Fruit fly (Drosophila melanogaster): Measurements from ENCODE around the gene CG5391.

CG5391 gene

DNA sequence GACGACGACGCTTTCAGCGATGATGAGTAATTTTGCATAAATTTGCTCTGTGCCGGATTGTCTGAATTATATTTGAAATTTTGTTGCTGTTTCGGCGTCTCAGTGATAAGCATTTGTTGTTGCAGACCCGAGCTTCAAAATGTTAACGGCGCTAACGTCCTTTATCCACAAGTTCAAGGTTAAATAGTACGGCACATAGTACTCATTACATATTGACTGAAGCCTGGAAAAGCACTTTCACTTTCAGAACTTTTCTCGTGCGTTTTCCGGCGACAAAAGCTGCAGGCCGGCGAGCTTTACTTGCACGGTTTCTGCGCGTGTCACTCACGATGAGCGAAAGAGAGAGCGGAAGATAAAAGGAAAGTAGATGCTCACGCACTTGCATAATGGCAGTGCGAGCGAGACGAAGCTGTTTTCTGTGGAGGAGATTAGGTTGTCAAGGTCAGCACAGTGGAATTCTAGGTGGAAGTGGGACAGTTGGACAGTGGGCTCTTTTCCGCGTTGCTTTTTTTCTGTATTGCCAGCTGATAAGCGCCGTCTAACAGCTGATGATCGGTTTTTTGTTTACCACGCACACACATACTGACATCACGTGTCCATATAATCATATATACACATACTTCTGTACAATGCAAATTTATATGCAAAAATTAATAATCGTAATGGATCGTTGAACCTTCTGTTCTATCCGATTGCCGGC, 34.3 kb upstream of the CG5391 start (continued):
- TF ChIP-seq Rx (GFP tag; IDR thresholded peaks at IDR 0.05) (no peak), NFAT (GFP tag; IDR thresholded peaks at IDR 0.05) (peak; percentile 24; the same call in 1 of the 2 replicates), CG8281 (tag; optimal IDR thresholded peaks at IDR 0.05) (no peak), CG18599 (GFP tag; optimal IDR thresholded peaks at IDR 0.05) (no peak), CG3407 (GFP tag; optimal IDR thresholded peaks at IDR 0.05) (no peak), CG18619 (GFP tag; optimal IDR thresholded peaks at IDR 0.05) (no peak), CG6272 (GFP tag; IDR thresholded peaks at IDR 0.05) (no peak), sim (GFP tag; IDR thresholded peaks at IDR 0.05) (no peak), CG4282 (GFP tag; optimal IDR thresholded peaks at IDR 0.05) (no peak), Dad (GFP tag; optimal IDR thresholded peaks at IDR 0.05) (no peak), CG43689 (GFP tag; IDR thresholded peaks at IDR 0.05) (no peak), amos (GFP tag; IDR thresholded peaks at IDR 0.05; ENCODE audit: partially characterized antibody) (peak; percentile 38; the same call in 1 of the 2 replicates), CG13894 (tag; optimal IDR thresholded peaks at IDR 0.05) (no peak), hth (optimal IDR thresholded peaks at IDR 0.05) (no peak), bsh (GFP tag; optimal IDR thresholded peaks at IDR 0.05) (no peak), H15 (GFP tag; IDR thresholded peaks at IDR 0.05) (no peak), tna (GFP tag; IDR thresholded peaks at IDR 0.05; ENCODE audit: partially characterized antibody) (peak; percentile 65; the same call in 1 of the 2 replicates), Fer1 (GFP tag; optimal IDR thresholded peaks at IDR 0.05) (no peak), Deaf1 (tag; optimal IDR thresholded peaks at IDR 0.05) (no peak), fd102C (GFP tag; optimal IDR thresholded peaks at IDR 0.05) (no peak), E2f1 (GFP tag; IDR thresholded peaks at IDR 0.05) (no peak), kay (GFP tag; optimal IDR thresholded peaks at IDR 0.05) (no peak), CHES-1-like (GFP tag; optimal IDR thresholded peaks at IDR 0.05) (no peak), H2.0 (GFP tag; IDR thresholded peaks at IDR 0.05) (no peak), gcm2 (GFP tag; optimal IDR thresholded peaks at IDR 0.05) (no peak), CG4730 (GFP tag; IDR thresholded peaks at IDR 0.05) (0 out of 2 replicates have a peak, but pooled peaks have one; percentile 15), Abd-B (GFP tag; optimal IDR thresholded peaks at IDR 0.05) (no peak), Atf6 (GFP tag; IDR thresholded peaks at IDR 0.05) (no peak), CG11696 (GFP tag; IDR thresholded peaks at IDR 0.05) (no peak), CG1832 (GFP tag; optimal IDR thresholded peaks at IDR 0.05) (peak; percentile 74), CG17568 (GFP tag; optimal IDR thresholded peaks at IDR 0.05) (no peak), her (GFP tag; optimal IDR thresholded peaks at IDR 0.05) (peak; percentile 17), CG11695 (GFP tag; IDR thresholded peaks at IDR 0.05) (no peak), pfk (GFP tag; optimal IDR thresholded peaks at IDR 0.05) (no peak), repo (GFP tag; optimal IDR thresholded peaks at IDR 0.05) (no peak), CG10366 (GFP tag; IDR thresholded peaks at IDR 0.05) (no peak), CG34376 (GFP tag; optimal IDR thresholded peaks at IDR 0.05) (peak; percentile 54), stc (GFP tag; IDR thresholded peaks at IDR 0.05) (no peak), bbx (GFP tag; IDR thresholded peaks at IDR 0.05; ENCODE audit: partially characterized antibody) (peak; percentile 59; the same call in 1 of the 2 replicates), CG32772 (GFP tag; IDR thresholded peaks at IDR 0.05) (no peak), B-H2 (GFP tag; optimal IDR thresholded peaks at IDR 0.05) (no peak), lmd (GFP tag; IDR thresholded peaks at IDR 0.05) (no peak), CG7987 (GFP tag; optimal IDR thresholded peaks at IDR 0.05) (peak; percentile 98), CG5953 (GFP tag; IDR thresholded peaks at IDR 0.05) (no peak), CG11093 (GFP tag; IDR thresholded peaks at IDR 0.05) (no peak), CG11247 (GFP tag; IDR thresholded peaks at IDR 0.05) (no peak), Hr3 (GFP tag; optimal IDR thresholded peaks at IDR 0.05) (no peak), ken (GFP tag; IDR thresholded peaks at IDR 0.05) (0 out of 3 replicates have a peak, but pooled peaks have one; percentile 29), tll (GFP tag; optimal IDR thresholded peaks at IDR 0.05) (no peak), sd (tag; optimal IDR thresholded peaks at IDR 0.05) (peak; percentile 83)

Data from whole organism, embryonic.